Worm (Caenorhabditis elegans) whole organism, young adult: Measurements from ENCODE around the gene ins-23.

ENCODE experiments used
- F52B5.7 ChIP-seq: sonication (generic microtip); optimal IDR thresholded peaks from 2 replicates; lab custom pipeline; 2016; ENCODE audit warnings: mild to moderate bottlenecking, missing genetic modification characterization, missing compliant biosample characterization
- bed-2 ChIP-seq: fragments of 200-800 bp; sonication (Bioruptor generic); IDR thresholded peaks from 2 replicates; pipeline ENCODE4 v1.3.6; 2022; ENCODE audit warnings: missing genetic modification reagents, missing genetic modification characterization, missing compliant biosample characterization
- let-526 ChIP-seq: fragments of 200-800 bp; sonication (Bioruptor generic); IDR thresholded peaks from 2 replicates; pipeline ENCODE4 v1.3.6; 2022; ENCODE audit warnings: missing genetic modification reagents, missing genetic modification characterization, missing compliant biosample characterization
- lin-35 ChIP-seq, 3 experiments: fragments of 150-350 bp in 2 of 3; sonication (generic microtip) in 1 of 3; optimal IDR thresholded peaks; 2 replicates each; lab custom pipeline; 2014 to 2018; ENCODE audit warnings: missing biosample characterization in 3 of 3, missing genetic modification characterization in 3 of 3, missing genetic modification reagents in 3 of 3
- unc-62 ChIP-seq: fragments of 150-350 bp; optimal IDR thresholded peaks from 2 replicates; lab custom pipeline; 2014; ENCODE audit warnings: missing biosample characterization, missing genetic modification reagents, missing genetic modification characterization

DNA sequence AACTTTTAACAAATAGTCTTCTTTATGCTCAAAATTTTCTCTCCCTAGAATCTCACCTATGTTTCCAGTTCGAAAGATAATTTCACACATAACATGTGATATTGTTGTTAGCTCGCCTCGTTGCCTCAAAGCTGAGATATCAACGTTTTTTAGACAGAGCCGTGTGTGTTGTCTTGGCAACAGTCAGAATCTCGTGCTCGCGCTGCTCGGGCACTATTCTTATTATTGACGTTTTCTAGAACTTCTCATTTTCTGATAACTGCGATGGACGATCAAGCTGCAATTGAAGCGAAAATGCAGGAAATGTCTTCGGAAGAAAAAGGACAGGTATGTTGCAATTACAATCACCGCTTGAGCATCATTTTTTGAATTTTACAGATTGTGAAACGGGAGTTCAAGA, 7.7 kb downstream of the ins-23 start, which contains the start of gene xbx-3:
- TF ChIP-seq bed-2 (GFP tag; lab: Robert Waterston, UW) = no peak
- TF ChIP-seq unc-62 (GFP tag; lab: Kevin White, UChicago) = no peak
- no peak for TF ChIP-seq let-526 (GFP tag; lab: Robert Waterston, UW)
- no peak for TF ChIP-seq F52B5.7
- TF ChIP-seq lin-35 (GFP tag; optimal IDR thresholded peaks at IDR 0.05; lab: Kevin White, UChicago) = no peak
